Fruit fly (Drosophila melanogaster) whole organism, wandering third instar larva: Measurements from ENCODE around the gene CG15027.

Experiments used
- Abd-B ChIP-seq: fragments of >200 bp; optimal IDR thresholded peaks from 2 replicates; lab custom pipeline; 2017; ENCODE audit warnings: missing biosample characterization, missing genetic modification characterization
- Dfd ChIP-seq: fragments of >200 bp; optimal IDR thresholded peaks from 2 replicates; lab custom pipeline; 2017; ENCODE audit warnings: missing biosample characterization, missing genetic modification characterization
- Hr78 ChIP-seq: fragments of >200 bp; optimal IDR thresholded peaks from 2 replicates; lab custom pipeline; 2017; ENCODE audit warnings: missing biosample characterization, missing genetic modification characterization
- Jra ChIP-seq: sonication (Bioruptor generic); optimal IDR thresholded peaks from 2 replicates; lab custom pipeline; 2016; ENCODE audit warnings: missing biosample characterization, missing genetic modification characterization
- Myc ChIP-seq: fragments of >200 bp; optimal IDR thresholded peaks from 2 replicates; lab custom pipeline; 2017
- Vsx2 ChIP-seq: fragments of 200-300, 225-300 bp; sonication (Bioruptor generic); optimal IDR thresholded peaks from 2 replicates; lab custom pipeline; 2018; ENCODE audit warnings: missing biosample characterization, missing genetic modification characterization; ENCODE audit not compliant: partially characterized antibody
- foxo ChIP-seq, 2 experiments: fragments of 200-800 bp; sonication (Bioruptor generic); optimal IDR thresholded peaks; 2 replicates in 1 of 2; 3 replicates in 1 of 2; lab custom pipeline; 2016 to 2017; ENCODE audit warnings: missing biosample characterization in 2 of 2, missing genetic modification characterization in 2 of 2
- jim ChIP-seq: fragments of 175-275, 200-325 bp; sonication (Bioruptor generic); optimal IDR thresholded peaks from 2 replicates; lab custom pipeline; 2016; ENCODE audit warnings: missing biosample characterization, mild to moderate bottlenecking, missing genetic modification characterization
- lola ChIP-seq: fragments of >200 bp; optimal IDR thresholded peaks from 2 replicates; lab custom pipeline; 2017; ENCODE audit warnings: missing biosample characterization, missing genetic modification characterization
- pan ChIP-seq: fragments of >200 bp; optimal IDR thresholded peaks from 2 replicates; lab custom pipeline; 2017
- psq ChIP-seq: fragments of 200-800 bp; sonication (Bioruptor generic); optimal IDR thresholded peaks from 3 replicates; lab custom pipeline; 2017; ENCODE audit warnings: missing biosample characterization, mild to moderate bottlenecking, missing genetic modification characterization, moderate library complexity
- rgr ChIP-seq: fragments of 200-800 bp; sonication (Bioruptor generic); optimal IDR thresholded peaks from 3 replicates; lab custom pipeline; 2016; ENCODE audit warnings: missing biosample characterization, mild to moderate bottlenecking, missing genetic modification characterization
- tai ChIP-seq: sonication (Bioruptor generic); optimal IDR thresholded peaks from 2 replicates; lab custom pipeline; 2016; ENCODE audit warnings: missing biosample characterization, missing genetic modification characterization
- woc ChIP-seq: sonication (Bioruptor generic); optimal IDR thresholded peaks from 2 replicates; lab custom pipeline; 2016; ENCODE audit warnings: missing biosample characterization, mild to moderate bottlenecking, missing genetic modification characterization

DNA sequence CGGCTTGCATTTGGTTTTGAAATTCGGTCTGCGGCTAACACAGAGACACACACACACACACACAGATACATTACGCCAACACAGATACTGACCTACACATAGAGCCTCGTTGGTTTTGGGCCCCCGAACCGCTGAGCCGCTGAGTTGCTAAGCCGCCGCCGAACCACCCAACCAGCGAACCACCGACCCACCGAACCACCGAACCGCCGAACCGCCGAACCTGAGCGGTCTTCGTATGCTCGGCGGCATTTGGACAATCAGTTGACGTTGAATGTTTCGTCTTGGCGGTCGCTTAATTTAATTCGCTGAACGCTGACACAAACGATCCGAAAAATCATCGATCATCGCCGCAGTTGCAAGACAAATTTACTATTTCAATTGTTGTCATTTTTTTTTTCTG lies 39.9 kb upstream of the CG15027 start, which contains the start of gene drd:
- TF ChIP-seq Abd-B (GFP tag; lab: Kevin White, UChicago) (no peak), Jra (GFP tag; lab: Kevin White, UChicago) (no peak), psq (GFP tag; lab: Kevin White, UChicago) (no peak), woc (GFP tag; lab: Kevin White, UChicago) (no peak), foxo (GFP tag; optimal IDR thresholded peaks at IDR 0.05; lab: Kevin White, UChicago) (no peak), rgr (GFP tag; lab: Kevin White, UChicago) (no peak), lola (GFP tag; lab: Kevin White, UChicago) (no peak), Myc (lab: Kevin White, UChicago) (no peak), jim (no peak), Vsx2 (no peak), Hr78 (GFP tag; lab: Kevin White, UChicago) (no peak), pan (no peak), Dfd (no peak), tai (GFP tag; lab: Kevin White, UChicago) (no peak)
